Fruit fly (Drosophila melanogaster): Measurements from ENCODE around the gene CG11327.

CG11327 gene

DNA sequence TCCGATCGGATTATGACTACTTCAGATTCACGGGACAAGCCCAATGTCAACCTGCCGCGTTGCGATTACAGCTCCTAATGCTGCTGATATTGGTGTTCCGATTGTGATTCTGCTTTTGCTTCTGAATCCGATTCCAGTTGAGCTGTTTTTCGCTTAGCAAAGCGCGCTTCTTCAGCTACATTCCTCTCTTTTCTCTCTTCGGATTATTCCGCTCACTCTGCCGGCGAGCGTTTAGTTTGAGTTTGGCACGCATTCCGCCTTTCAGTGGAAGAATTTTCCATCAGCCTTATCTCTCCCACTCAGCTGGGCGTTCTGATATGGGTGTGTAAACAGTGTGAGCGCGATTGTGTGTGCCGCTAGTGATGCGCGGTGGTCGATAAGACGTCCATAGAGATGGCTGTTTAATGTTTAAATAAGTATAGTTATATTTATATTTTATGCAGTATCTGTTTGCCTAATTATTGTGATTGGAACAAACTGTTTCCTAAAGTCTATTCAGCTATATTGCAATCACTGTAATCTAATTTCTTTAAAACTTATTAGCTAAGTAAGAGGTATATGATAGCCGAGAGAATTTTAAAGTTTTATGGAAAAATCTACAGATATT, 18.7 kb downstream of the CG11327 start, which contains the start of gene Galt:
Galt (minus strand) TSS at position 315 of the 607 bp plus-strand sequence.
- TF ChIP-seq insv (optimal IDR thresholded peaks at IDR 0.05) (no peak), ttk (optimal IDR thresholded peaks at IDR 0.05) (no peak), h (optimal IDR thresholded peaks at IDR 0.05) (no peak), psq (optimal IDR thresholded peaks at IDR 0.05) (no peak), Sin3A (optimal IDR thresholded peaks at IDR 0.05) (no peak), Myc (optimal IDR thresholded peaks at IDR 0.05) (no peak)

DNA sequence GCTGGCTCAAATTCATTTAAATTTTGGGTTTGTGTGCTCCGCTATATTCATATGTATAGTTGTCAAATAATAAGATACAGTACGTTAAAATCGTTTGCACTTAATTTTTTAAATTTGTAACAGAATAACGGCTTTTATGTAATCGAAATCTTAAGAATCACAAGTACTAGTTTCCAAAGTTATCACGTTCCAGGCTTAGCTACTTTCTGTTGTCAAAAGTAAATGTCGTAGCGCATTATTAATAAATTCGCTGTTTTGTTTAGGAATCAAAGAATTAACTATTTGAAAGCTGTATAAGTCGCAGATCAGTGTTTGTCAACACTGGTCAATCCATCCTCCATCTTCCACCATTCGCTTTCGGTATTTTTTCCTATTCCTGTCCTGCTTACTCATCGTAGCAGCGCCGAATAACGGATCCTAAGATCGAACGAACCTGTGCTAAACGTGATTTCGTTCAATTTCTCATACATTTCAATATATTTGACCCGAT, 22.9 kb downstream of the CG11327 start, which contains the start of the genes CG13771, CG34310 and cup:
CG13771 (minus strand) TSS at position 51 of the 490 bp plus-strand sequence.
CG34310 (plus strand) TSS at position 103 of the 490 bp plus-strand sequence.
cup (plus strand) TSS at position 103 of the 490 bp plus-strand sequence.
- TF ChIP-seq h (optimal IDR thresholded peaks at IDR 0.05), result no peak
- no peak for TF ChIP-seq ttk (optimal IDR thresholded peaks at IDR 0.05)
- TF ChIP-seq insv (optimal IDR thresholded peaks at IDR 0.05), result no peak
- TF ChIP-seq Myc (optimal IDR thresholded peaks at IDR 0.05), result no peak
- no peak for TF ChIP-seq psq (optimal IDR thresholded peaks at IDR 0.05)
- no peak for TF ChIP-seq Sin3A (optimal IDR thresholded peaks at IDR 0.05)

DNA sequence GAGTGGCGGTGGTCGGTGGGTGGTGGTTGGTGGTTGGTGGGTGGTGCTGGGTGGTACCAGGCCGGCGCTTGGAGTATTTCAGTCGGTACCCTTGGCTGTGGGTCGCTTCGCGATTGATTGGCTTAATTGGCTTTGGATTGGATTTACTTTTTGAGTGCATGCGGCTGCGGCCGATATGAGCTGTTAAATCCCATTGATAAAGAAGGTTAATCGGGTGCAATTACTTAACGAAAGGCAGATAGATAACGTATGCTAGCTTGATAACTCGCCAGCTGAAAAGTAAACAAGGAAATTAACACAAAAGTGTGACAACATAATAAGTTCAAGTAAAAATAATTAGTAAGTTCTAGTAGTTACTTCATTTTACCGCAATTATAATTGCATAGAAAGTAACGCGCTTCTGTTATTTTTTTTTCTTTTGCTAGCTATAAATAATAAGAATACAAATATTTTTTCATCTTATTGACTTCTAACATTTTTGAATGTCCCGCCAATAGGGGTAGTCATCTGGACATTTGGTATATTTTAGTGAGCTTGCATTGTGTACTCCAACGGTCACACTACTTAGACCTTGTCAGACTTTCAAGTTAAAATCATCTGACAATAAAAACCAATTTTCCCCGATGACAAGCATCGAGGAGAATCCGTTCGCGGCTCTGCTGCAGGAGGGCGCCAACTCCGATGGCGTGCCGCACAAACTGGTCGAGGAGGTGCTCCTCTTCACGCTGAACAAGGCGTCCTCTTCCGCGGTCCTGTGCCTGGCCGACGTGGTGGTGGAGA, 28.4 kb downstream of the CG11327 start, which contains the start of the genes CG31636 and Ube4A:
CG31636 (minus strand) TSS at position 184 of the 780 bp plus-strand sequence.
Ube4A (plus strand) TSS at position 549 of the 780 bp plus-strand sequence.
- no peak for TF ChIP-seq ttk (optimal IDR thresholded peaks at IDR 0.05)
- TF ChIP-seq psq (optimal IDR thresholded peaks at IDR 0.05), result no peak
- no peak for TF ChIP-seq insv (optimal IDR thresholded peaks at IDR 0.05)
- no peak for TF ChIP-seq h (optimal IDR thresholded peaks at IDR 0.05)
- no peak for TF ChIP-seq Sin3A (optimal IDR thresholded peaks at IDR 0.05)
- TF ChIP-seq Myc (optimal IDR thresholded peaks at IDR 0.05), result no peak

DNA sequence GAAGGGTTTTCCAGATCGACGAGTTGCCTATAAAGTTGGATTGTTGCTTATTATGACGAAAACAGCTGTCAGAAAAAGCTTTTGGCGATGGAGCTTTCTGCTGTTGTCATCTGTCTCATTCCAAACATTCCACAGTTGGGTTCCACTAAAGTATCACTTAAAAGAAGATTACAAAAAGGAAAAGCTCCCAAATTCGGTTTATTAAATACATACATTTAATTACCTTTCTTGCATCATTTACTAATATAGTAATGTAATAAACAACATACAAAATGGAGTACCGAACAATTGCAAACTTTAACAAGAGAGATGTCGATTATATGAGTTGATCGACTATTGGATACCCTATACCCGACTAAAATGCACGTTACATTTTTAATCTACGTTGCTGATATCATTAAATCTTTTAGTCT, 30.2 kb downstream of the CG11327 start, which contains the start of gene CG31633:
CG31633 (minus strand) TSS at position 58 of the 413 bp plus-strand sequence.
- no peak for TF ChIP-seq psq (optimal IDR thresholded peaks at IDR 0.05)
- TF ChIP-seq h (optimal IDR thresholded peaks at IDR 0.05), result no peak
- TF ChIP-seq ttk (optimal IDR thresholded peaks at IDR 0.05), result no peak
- TF ChIP-seq Myc (optimal IDR thresholded peaks at IDR 0.05), result no peak
- TF ChIP-seq Sin3A (optimal IDR thresholded peaks at IDR 0.05), result no peak
- TF ChIP-seq insv (optimal IDR thresholded peaks at IDR 0.05), result no peak

DNA sequence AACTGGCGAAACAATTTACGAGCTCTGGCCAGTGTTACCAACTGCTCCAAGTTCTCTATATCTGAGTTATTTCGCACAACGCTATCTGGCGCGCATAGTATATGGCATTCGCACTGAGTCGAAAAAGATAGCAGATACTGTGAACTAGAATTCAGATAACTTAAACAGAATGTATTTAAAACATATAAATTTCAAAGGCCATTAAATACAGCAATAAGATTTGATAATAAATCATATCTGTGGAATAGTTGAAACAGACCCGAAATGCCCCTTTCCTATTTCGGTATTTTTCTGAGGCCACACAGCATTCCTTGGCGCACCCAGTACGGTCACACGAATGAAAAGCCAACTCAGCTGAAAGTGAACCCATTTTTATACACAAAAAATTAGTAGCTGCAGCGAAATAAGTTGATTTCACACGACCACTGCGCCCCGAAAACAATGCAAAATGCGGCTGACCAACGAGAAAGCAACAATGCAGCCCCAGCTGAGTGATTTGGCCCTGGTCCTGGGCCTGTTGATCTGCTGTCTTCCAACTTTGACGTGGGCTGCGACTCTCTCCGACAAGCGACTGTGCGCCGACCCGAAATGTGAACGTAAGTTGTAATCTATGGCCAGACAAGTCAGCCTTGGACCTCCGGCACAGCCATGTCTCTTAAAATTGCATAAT, 37.3 kb downstream of the CG11327 start, which contains the start of the genes CG31635 and Tango1:
CG31635 (minus strand) TSS at position 30 of the 670 bp plus-strand sequence.
Tango1 (plus strand) TSS at position 304 of the 670 bp plus-strand sequence.
- TF ChIP-seq ttk (optimal IDR thresholded peaks at IDR 0.05) (no peak), h (optimal IDR thresholded peaks at IDR 0.05) (no peak), Sin3A (optimal IDR thresholded peaks at IDR 0.05) (no peak), psq (optimal IDR thresholded peaks at IDR 0.05) (no peak), Myc (optimal IDR thresholded peaks at IDR 0.05) (no peak), insv (optimal IDR thresholded peaks at IDR 0.05) (no peak)

DNA sequence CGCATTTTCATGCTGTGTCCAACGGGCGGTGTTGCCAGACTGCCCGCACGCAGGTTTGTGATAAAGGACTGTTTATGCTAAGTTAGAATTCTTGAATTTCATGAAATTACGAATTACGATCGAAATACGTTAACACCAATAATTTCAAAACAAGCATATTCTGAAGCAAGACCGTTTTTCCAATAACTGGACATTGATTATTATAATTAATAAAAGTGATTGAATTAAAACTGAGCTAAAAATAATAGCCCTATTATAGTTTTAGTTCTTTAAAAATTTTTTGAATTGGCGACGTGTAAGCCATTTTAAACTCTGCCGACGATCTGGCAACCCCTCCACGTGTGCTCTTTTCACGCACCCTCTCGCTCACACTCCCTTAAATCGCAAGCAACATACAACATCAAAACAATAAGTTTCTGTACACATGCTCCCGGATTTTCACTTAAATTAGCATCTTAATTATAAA, 38.3 kb downstream of the CG11327 start:
- TF ChIP-seq h (optimal IDR thresholded peaks at IDR 0.05) (no peak), ttk (optimal IDR thresholded peaks at IDR 0.05) (no peak), psq (optimal IDR thresholded peaks at IDR 0.05) (no peak), insv (optimal IDR thresholded peaks at IDR 0.05) (no peak)

DNA sequence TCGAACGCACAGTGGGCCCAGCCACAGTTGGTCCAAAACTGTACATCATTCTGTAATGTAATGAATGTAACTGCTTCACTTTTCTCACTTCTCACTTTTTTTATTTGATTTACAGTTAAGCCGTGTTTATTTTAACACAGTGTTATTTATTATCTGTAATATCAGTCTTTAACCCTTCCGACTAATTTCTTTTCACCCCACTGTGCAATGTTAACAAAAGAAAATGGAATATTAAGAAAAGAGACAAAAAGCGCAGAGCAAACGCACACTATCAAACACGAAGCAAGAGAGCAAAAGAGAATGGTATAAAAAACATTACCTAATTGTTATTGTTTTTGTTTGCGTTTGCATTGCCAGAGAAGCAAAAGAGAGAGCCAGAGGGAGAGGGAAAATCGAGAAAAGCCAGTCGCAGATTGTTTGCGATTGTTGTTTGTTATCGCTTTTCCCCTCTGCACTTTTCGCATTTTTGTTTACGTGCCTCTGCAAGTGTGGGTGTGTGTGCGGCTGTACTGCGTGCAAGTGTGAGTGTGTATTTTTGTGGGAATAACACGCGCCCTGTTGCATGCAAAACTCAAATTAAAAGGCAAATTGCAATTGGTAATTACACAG, 39.3 kb downstream of the CG11327 start:
- TF ChIP-seq Sin3A (optimal IDR thresholded peaks at IDR 0.05), result no peak
- TF ChIP-seq psq (optimal IDR thresholded peaks at IDR 0.05), result no peak
- no peak for TF ChIP-seq Myc (optimal IDR thresholded peaks at IDR 0.05)
- no peak for TF ChIP-seq ttk (optimal IDR thresholded peaks at IDR 0.05)
- TF ChIP-seq h (optimal IDR thresholded peaks at IDR 0.05), result no peak
- no peak for TF ChIP-seq insv (optimal IDR thresholded peaks at IDR 0.05)

DNA sequence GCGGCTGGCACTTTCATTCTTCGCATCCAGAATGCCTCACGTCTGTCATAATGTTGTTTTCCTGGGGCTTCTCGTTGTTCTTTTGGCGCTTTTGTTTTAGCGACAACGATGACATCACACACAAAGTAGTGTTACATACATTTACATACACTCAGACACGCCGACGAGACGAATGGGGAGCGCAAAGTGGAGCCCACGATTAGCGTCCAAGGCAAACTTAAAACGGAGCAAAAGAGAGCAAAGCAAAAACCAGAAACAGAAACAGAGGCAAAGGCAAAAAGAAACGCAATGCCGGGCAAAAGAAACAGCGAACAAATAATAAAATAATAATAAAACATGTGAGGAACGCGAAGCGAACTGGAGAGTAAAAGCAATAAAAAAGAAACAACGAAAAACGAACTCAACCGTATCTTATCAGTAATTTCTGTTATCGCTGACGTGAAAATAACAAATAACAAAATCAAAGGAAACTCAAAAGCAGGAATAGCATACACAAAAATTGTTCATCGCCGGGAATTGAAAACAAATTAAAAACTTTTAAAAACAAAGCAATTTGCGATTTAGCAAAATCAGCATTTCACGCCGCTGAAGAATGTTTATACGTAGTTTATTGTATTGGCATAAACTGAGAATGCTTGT, 42.0 kb downstream of the CG11327 start:
- TF ChIP-seq Sin3A (optimal IDR thresholded peaks at IDR 0.05) (no peak), psq (optimal IDR thresholded peaks at IDR 0.05) (no peak), h (optimal IDR thresholded peaks at IDR 0.05) (no peak), insv (optimal IDR thresholded peaks at IDR 0.05) (no peak), ttk (optimal IDR thresholded peaks at IDR 0.05) (no peak), Myc (optimal IDR thresholded peaks at IDR 0.05) (no peak)

DNA sequence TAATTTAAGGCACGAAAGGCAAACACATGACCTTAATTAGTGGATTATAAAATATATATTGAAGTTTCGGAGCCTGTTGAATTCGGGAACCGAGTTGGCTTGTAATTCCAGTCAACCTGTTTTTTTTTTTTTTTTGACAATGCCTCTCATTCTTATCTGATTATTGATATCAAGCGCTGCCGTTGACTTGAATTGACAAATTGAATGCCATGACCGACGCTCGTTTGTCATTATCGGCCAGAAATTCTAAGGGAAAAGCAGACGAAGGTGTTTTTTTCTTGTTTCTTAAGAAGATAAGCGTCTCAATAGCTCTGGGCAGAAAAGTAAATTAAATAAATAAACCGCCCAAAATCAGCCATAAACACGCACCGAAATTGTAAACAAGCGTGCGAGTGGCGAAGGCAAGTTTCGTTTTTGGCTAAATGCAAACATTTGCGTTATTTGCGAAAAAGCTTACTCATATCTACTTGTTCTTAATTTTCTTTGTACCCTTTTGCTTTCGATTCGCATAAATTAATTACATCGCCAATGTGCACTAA, 43.2 kb downstream of the CG11327 start:
- TF ChIP-seq Sin3A (optimal IDR thresholded peaks at IDR 0.05) (no peak), h (optimal IDR thresholded peaks at IDR 0.05) (no peak), Myc (optimal IDR thresholded peaks at IDR 0.05) (no peak), insv (optimal IDR thresholded peaks at IDR 0.05) (no peak), ttk (optimal IDR thresholded peaks at IDR 0.05) (no peak), psq (optimal IDR thresholded peaks at IDR 0.05) (no peak)
